Worm (Caenorhabditis elegans) whole organism, young adult: ENCODE measurements around the gene F08F1.4.
"Not testable (repeated sequence)": the region's sequence is repeated elsewhere in the genome, so short reads cannot be mapped to it uniquely, and the experiment has no call there.

Experiments used
- B0261.1 ChIP-seq: sonication (generic microtip); optimal IDR thresholded peaks from 2 replicates; lab custom pipeline; 2016; ENCODE audit warnings: mild to moderate bottlenecking, missing genetic modification characterization, moderate library complexity, missing compliant biosample characterization
- B0336.3 ChIP-seq: fragments of 200-800 bp; sonication (Bioruptor generic); IDR thresholded peaks from 2 replicates; pipeline ENCODE4 v1.3.6; 2022; ENCODE audit warnings: missing genetic modification characterization, missing compliant biosample characterization
- D2030.7 ChIP-seq: fragments of 200-800 bp; sonication (Bioruptor generic); IDR thresholded peaks from 2 replicates; pipeline ENCODE4 v1.3.6; 2022; ENCODE audit warnings: missing genetic modification reagents, missing genetic modification characterization, missing compliant biosample characterization
- F22D6.2 ChIP-seq: sonication (generic microtip); optimal IDR thresholded peaks from 2 replicates; lab custom pipeline; 2016; ENCODE audit warnings: mild to moderate bottlenecking, missing genetic modification characterization, missing compliant biosample characterization
- F37B4.10 ChIP-seq: fragments of 200-800 bp; sonication (Bioruptor generic); IDR thresholded peaks from 2 replicates; pipeline ENCODE4 v1.3.6; 2022; ENCODE audit warnings: missing genetic modification characterization, missing compliant biosample characterization
- Y53G8AR.9 ChIP-seq: fragments of 200-800 bp; sonication (Bioruptor generic); conservative IDR thresholded peaks from 2 replicates; pipeline ENCODE4 v1.3.6; 2022; ENCODE audit warnings: missing genetic modification reagents, missing genetic modification characterization, missing compliant biosample characterization
- Y56A3A.18 ChIP-seq: fragments of 200-800 bp; sonication (Bioruptor generic); IDR thresholded peaks from 2 replicates; pipeline ENCODE4 v1.3.6; 2022; ENCODE audit warnings: missing genetic modification reagents, missing genetic modification characterization, missing compliant biosample characterization
- Y67H2A.10 ChIP-seq: fragments of 200-800 bp; sonication (Bioruptor generic); conservative IDR thresholded peaks from 2 replicates; pipeline ENCODE4 v1.3.6; 2022; ENCODE audit warnings: missing genetic modification reagents, missing genetic modification characterization, missing compliant biosample characterization
- attf-6 ChIP-seq: fragments of 200-800 bp; sonication (Bioruptor generic); IDR thresholded peaks from 2 replicates; pipeline ENCODE4 v1.3.6; 2022; ENCODE audit warnings: missing genetic modification reagents, missing genetic modification characterization, missing compliant biosample characterization
- bed-2 ChIP-seq: fragments of 200-800 bp; sonication (Bioruptor generic); IDR thresholded peaks from 2 replicates; pipeline ENCODE4 v1.3.6; 2022; ENCODE audit warnings: missing genetic modification reagents, missing genetic modification characterization, missing compliant biosample characterization
- cebp-1 ChIP-seq, 2 experiments: fragments of 200-800 bp in 1 of 2; sonication (Bioruptor generic) in 1 of 2; sonication (generic microtip) in 1 of 2; IDR thresholded peaks in 1 of 2; optimal IDR thresholded peaks in 1 of 2; 2 replicates each; pipeline versions ENCODE4 v1.3.6 to Lab custom; 2017 to 2022; ENCODE audit warnings: missing compliant biosample characterization in 2 of 2, missing genetic modification characterization in 2 of 2, mild to moderate bottlenecking in 1 of 2, missing genetic modification reagents in 1 of 2, moderate library complexity in 1 of 2
- ceh-40 ChIP-seq: fragments of 200-800 bp; sonication (Bioruptor generic); IDR thresholded peaks from 2 replicates; pipeline ENCODE4 v1.3.6; 2022; ENCODE audit warnings: missing genetic modification characterization, missing compliant biosample characterization
- dpl-1 ChIP-seq: fragments of 150-350 bp; optimal IDR thresholded peaks from 2 replicates; lab custom pipeline; 2014; ENCODE audit warnings: missing biosample characterization, missing genetic modification reagents, missing genetic modification characterization
- egl-18 ChIP-seq: fragments of 200-800 bp; sonication (Bioruptor generic); IDR thresholded peaks from 2 replicates; pipeline ENCODE4 v1.3.6; 2022; ENCODE audit warnings: missing genetic modification reagents, missing genetic modification characterization, missing compliant biosample characterization
- ekl-4 ChIP-seq: fragments of 200-800 bp; sonication (Bioruptor generic); IDR thresholded peaks from 2 replicates; pipeline ENCODE4 v1.3.6; 2022; ENCODE audit warnings: missing genetic modification reagents, missing genetic modification characterization, missing compliant biosample characterization
- hmg-1.2 ChIP-seq: fragments of 200-800 bp; sonication (Bioruptor generic); IDR thresholded peaks from 2 replicates; pipeline ENCODE4 v1.3.6; 2022; ENCODE audit warnings: missing genetic modification reagents, missing genetic modification characterization, missing compliant biosample characterization
- lin-26 ChIP-seq: fragments of 200-800 bp; sonication (Bioruptor generic); IDR thresholded peaks from 2 replicates; pipeline ENCODE4 v1.3.6; 2022; ENCODE audit warnings: missing genetic modification reagents, missing genetic modification characterization, missing compliant biosample characterization
- lir-1 ChIP-seq: fragments of 200-800 bp; sonication (Bioruptor generic); conservative IDR thresholded peaks from 2 replicates; pipeline ENCODE4 v1.3.6; 2022; ENCODE audit warnings: missing genetic modification reagents, missing genetic modification characterization, missing compliant biosample characterization
- nfya-1 ChIP-seq: sonication (generic microtip); optimal IDR thresholded peaks from 2 replicates; lab custom pipeline; 2017; ENCODE audit warnings: antibody characterized with exemption, missing compliant biosample characterization, missing genetic modification characterization, borderline replicate concordance; ENCODE audit not compliant: insufficient read depth
- nhr-120 ChIP-seq: fragments of 200-800 bp; sonication (Bioruptor generic); IDR thresholded peaks from 2 replicates; pipeline ENCODE4 v1.3.6; 2022; ENCODE audit warnings: missing genetic modification characterization, missing compliant biosample characterization
- nhr-179 ChIP-seq: sonication (generic microtip); optimal IDR thresholded peaks from 2 replicates; lab custom pipeline; 2016; ENCODE audit warnings: mild to moderate bottlenecking, missing genetic modification characterization, missing compliant biosample characterization
- nhr-80 ChIP-seq: sonication (generic microtip); optimal IDR thresholded peaks from 2 replicates; lab custom pipeline; 2016; ENCODE audit warnings: missing genetic modification characterization, missing compliant biosample characterization
- pbrm-1 ChIP-seq: fragments of 200-800 bp; sonication (Bioruptor generic); IDR thresholded peaks from 2 replicates; pipeline ENCODE4 v1.3.6; 2022; ENCODE audit warnings: missing genetic modification reagents, missing genetic modification characterization, missing compliant biosample characterization
- rcor-1 ChIP-seq: fragments of 200-800 bp; sonication (Bioruptor generic); IDR thresholded peaks from 2 replicates; pipeline ENCODE4 v1.3.6; 2022; ENCODE audit warnings: missing genetic modification reagents, missing genetic modification characterization, missing compliant biosample characterization
- repo-1 ChIP-seq: sonication (generic microtip); optimal IDR thresholded peaks from 2 replicates; lab custom pipeline; 2017; ENCODE audit warnings: mild to moderate bottlenecking, missing genetic modification characterization, missing compliant biosample characterization
- rpc-1 ChIP-seq, 2 experiments: fragments of 150-350 bp in 1 of 2; sonication (generic microtip) in 1 of 2; optimal IDR thresholded peaks; 2 replicates each; lab custom pipeline; 2014 to 2018; ENCODE audit warnings: missing biosample characterization in 1 of 2, missing genetic modification characterization in 1 of 2, missing genetic modification reagents in 1 of 2, missing genotype in 1 of 2
- somi-1 ChIP-seq: fragments of 200-800 bp; sonication (Bioruptor generic); optimal IDR thresholded peaks from 2 replicates; lab custom pipeline; 2018; ENCODE audit warnings: mild to moderate bottlenecking, missing genetic modification characterization, missing compliant biosample characterization
- tbp1 ChIP-seq: fragments of 200-800 bp; sonication (Bioruptor generic); optimal IDR thresholded peaks from 2 replicates; lab custom pipeline; 2018; ENCODE audit warnings: mild to moderate bottlenecking, missing genetic modification characterization, missing compliant biosample characterization

F08F1.4 gene

ce11 chrX:8458917-8459316, 45.7 kb downstream of the F08F1.4 start:
- peak; percentile 72 for TF ChIP-seq tbp1 (GFP tag; lab: Kevin White, UChicago)
- not testable (repeated sequence) for TF ChIP-seq rpc-1 (optimal IDR thresholded peaks at IDR 0.05; lab: Kevin White, UChicago)
- peak; percentile 42 for TF ChIP-seq rpc-1 (tag; optimal IDR thresholded peaks at IDR 0.05; lab: Kevin White, UChicago)
- TF ChIP-seq Y56A3A.18: 0 out of 2 replicates have a peak, but pooled peaks have one; percentile 41
- peak; percentile 31 for TF ChIP-seq B0261.1
- TF ChIP-seq lin-26: peak; percentile 54; the same call in 1 of the 2 replicates
- 0 out of 2 replicates have a peak, but pooled peaks have one; percentile 9 for TF ChIP-seq D2030.7
- TF ChIP-seq pbrm-1 (GFP tag; lab: Robert Waterston, UW): 0 out of 2 replicates have a peak, but pooled peaks have one; percentile 38
- peak; percentile 44; the same call in 1 of the 2 replicates for TF ChIP-seq hmg-1.2

- TF ChIP-seq bed-2 (GFP tag; lab: Robert Waterston, UW) (no peak), nhr-179 (tag; lab: Kevin White, UChicago) (no peak), repo-1 (tag; lab: Kevin White, UChicago) (no peak), cebp-1 (GFP tag; IDR thresholded peaks at IDR 0.05; lab: Robert Waterston, UW) (no peak), cebp-1 (tag; optimal IDR thresholded peaks at IDR 0.05; lab: Kevin White, UChicago) (no peak), F22D6.2 (tag; lab: Kevin White, UChicago) (no peak), ekl-4 (GFP tag; lab: Robert Waterston, UW) (no peak), nhr-120 (GFP tag; lab: Robert Waterston, UW) (no peak), B0336.3 (GFP tag; lab: Robert Waterston, UW) (no peak), dpl-1 (no peak), somi-1 (GFP tag; lab: Kevin White, UChicago) (no peak), attf-6 (GFP tag; lab: Robert Waterston, UW) (no peak)
Observed at ce11 chrX:8459789-8460188, 46.6 kb downstream of the F08F1.4 start.

- TF ChIP-seq Y53G8AR.9 (GFP tag; lab: Robert Waterston, UW): no peak
- no peak for TF ChIP-seq Y67H2A.10 (GFP tag; lab: Robert Waterston, UW)
- TF ChIP-seq ceh-40 (GFP tag; lab: Robert Waterston, UW): no peak
- TF ChIP-seq, all 124 proteins: peak for 0
Observed at ce11 chrX:8460958-8461357, 47.7 kb downstream of the F08F1.4 start.

DNA sequence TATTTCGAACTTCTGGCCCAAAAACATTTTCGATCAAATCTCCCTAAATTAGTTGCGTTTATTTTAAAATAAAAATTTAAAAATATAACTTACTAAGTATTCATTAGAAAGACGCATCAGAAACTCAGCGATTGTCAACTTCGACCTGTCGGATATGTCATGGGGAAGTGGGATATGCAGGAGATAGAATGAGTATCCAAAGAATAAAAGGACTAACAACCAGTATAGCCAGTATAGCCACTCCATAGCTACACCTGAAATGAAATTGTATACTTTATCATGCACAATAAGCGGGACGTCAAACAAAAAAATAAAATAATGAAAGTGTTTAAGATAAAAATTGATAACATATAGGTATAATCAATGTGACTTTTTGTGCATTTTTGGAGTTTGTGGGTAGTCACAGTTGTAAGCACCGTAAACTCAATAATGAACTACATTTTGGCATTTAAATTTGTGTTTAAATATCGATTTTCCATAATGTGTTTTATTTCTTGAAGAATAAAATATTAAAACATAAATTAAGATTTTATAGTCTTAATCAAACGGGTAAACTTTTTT, 49.9 kb downstream of the F08F1.4 start, which contains the start of gene F16F9.4:
Gene F16F9.4 (minus strand): TSS at position 276 of the 561 bp plus-strand sequence.
- no peak for TF ChIP-seq tbp1 (GFP tag; lab: Kevin White, UChicago)
- no peak for TF ChIP-seq lir-1 (GFP tag; lab: Robert Waterston, UW)
- TF ChIP-seq egl-18: no peak
- no peak for TF ChIP-seq nfya-1 (tag; lab: Kevin White, UChicago)
- TF ChIP-seq nhr-80 (tag; lab: Kevin White, UChicago): peak; percentile 44
- no peak for TF ChIP-seq bed-2 (GFP tag; lab: Robert Waterston, UW)
- no peak for TF ChIP-seq F37B4.10 (GFP tag; lab: Robert Waterston, UW)
- TF ChIP-seq rcor-1 (GFP tag; lab: Robert Waterston, UW): no peak
